Worm (Caenorhabditis elegans) whole organism, L1 larva: ENCODE data around the gene K11H3.2.

ENCODE experiments used
- C34B4.2 ChIP-seq: sonication (generic microtip); optimal IDR thresholded peaks from 2 replicates; lab custom pipeline; 2017; ENCODE audit warnings: mild to moderate bottlenecking, missing genetic modification characterization, missing compliant biosample characterization
- F16B12.6 ChIP-seq: fragments of 150-350 bp; optimal IDR thresholded peaks from 2 replicates; lab custom pipeline; 2014; ENCODE audit warnings: missing biosample characterization, missing genetic modification characterization
- alr-1 ChIP-seq: fragments of 200-800 bp; sonication (Bioruptor generic); optimal IDR thresholded peaks from 2 replicates; lab custom pipeline; 2018; ENCODE audit warnings: borderline replicate concordance, mild to moderate bottlenecking, missing genetic modification characterization, missing compliant biosample characterization
- aly-2 ChIP-seq: fragments of 150-350 bp; optimal IDR thresholded peaks from 2 replicates; lab custom pipeline; 2014; ENCODE audit warnings: missing biosample characterization, missing genetic modification characterization
- ama-1 ChIP-seq: fragments of 150-350 bp; optimal IDR thresholded peaks from 2 replicates; lab custom pipeline; 2014
- blmp-1 ChIP-seq: fragments of 150-350 bp; optimal IDR thresholded peaks from 2 replicates; lab custom pipeline; 2014; ENCODE audit warnings: missing biosample characterization, missing genetic modification characterization
- ceh-63 ChIP-seq: fragments of 200-800 bp; sonication (Bioruptor generic); optimal IDR thresholded peaks from 2 replicates; lab custom pipeline; 2018; ENCODE audit warnings: mild to moderate bottlenecking, missing genetic modification characterization, missing compliant biosample characterization
- ceh-82 ChIP-seq, 3 experiments: fragments of 150-350 bp in 1 of 3; sonication (generic microtip) in 2 of 3; optimal IDR thresholded peaks; 2 replicates each; lab custom pipeline; 2014 to 2017; ENCODE audit warnings: missing biosample characterization in 3 of 3, missing genetic modification characterization in 3 of 3
- ceh-88 ChIP-seq: fragments of 200-800 bp; sonication (Bioruptor generic); IDR thresholded peaks from 2 replicates; pipeline ENCODE4 v1.3.6; 2022; ENCODE audit warnings: missing genetic modification characterization, missing compliant biosample characterization
- ces-1 ChIP-seq: fragments of 150-350 bp; optimal IDR thresholded peaks from 2 replicates; lab custom pipeline; 2014; ENCODE audit warnings: missing biosample characterization, missing genetic modification reagents, missing genetic modification characterization
- dsc-1 ChIP-seq: sonication (generic microtip); optimal IDR thresholded peaks from 2 replicates; lab custom pipeline; 2016; ENCODE audit warnings: mild to moderate bottlenecking, missing genetic modification characterization, missing compliant biosample characterization
- efl-1 ChIP-seq, 4 experiments: fragments of 150-350 bp; optimal IDR thresholded peaks in 3 of 4; peaks in 1 of 4; 1 replicate in 1 of 4; 2 replicates in 3 of 4; lab custom pipeline; 2014; ENCODE audit warnings: missing biosample characterization in 2 of 4, missing genetic modification characterization in 2 of 4, missing genetic modification reagents in 2 of 4
- egl-13 ChIP-seq: sonication (generic microtip); optimal IDR thresholded peaks from 2 replicates; lab custom pipeline; 2016; ENCODE audit warnings: missing genotype, missing genetic modification reagents, missing genetic modification characterization, missing compliant biosample characterization
- elt-3 ChIP-seq, 6 experiments: fragments of 150-350 bp in 1 of 6; sonication (generic microtip); optimal IDR thresholded peaks; 2 replicates each; lab custom pipeline; 2017 to 2018; ENCODE audit warnings: missing biosample characterization in 6 of 6, missing genetic modification characterization in 6 of 6, inconsistent platforms in 1 of 6
- fkh-10 ChIP-seq: sonication (generic microtip); optimal IDR thresholded peaks from 2 replicates; lab custom pipeline; 2017; ENCODE audit warnings: missing biosample characterization, missing genetic modification reagents, missing genetic modification characterization
- fkh-8 ChIP-seq: sonication (generic microtip); optimal IDR thresholded peaks from 2 replicates; lab custom pipeline; 2016; ENCODE audit warnings: mild to moderate bottlenecking, missing genetic modification characterization, missing compliant biosample characterization
- hlh-17 ChIP-seq: fragments of 200-800 bp; sonication (Bioruptor generic); optimal IDR thresholded peaks from 2 replicates; lab custom pipeline; 2018; ENCODE audit warnings: missing genetic modification characterization, mild to moderate bottlenecking, missing compliant biosample characterization, moderate library complexity, borderline replicate concordance
- hlh-4 ChIP-seq: sonication (generic microtip); optimal IDR thresholded peaks from 2 replicates; lab custom pipeline; 2016; ENCODE audit warnings: mild to moderate bottlenecking, missing genetic modification characterization, missing compliant biosample characterization
- irx-1 ChIP-seq: sonication (generic microtip); optimal IDR thresholded peaks from 2 replicates; lab custom pipeline; 2016; ENCODE audit warnings: missing genetic modification characterization, missing compliant biosample characterization
- lin-14 ChIP-seq: fragments of 200-800 bp; sonication (Bioruptor generic); optimal IDR thresholded peaks from 2 replicates; lab custom pipeline; 2018; ENCODE audit warnings: mild to moderate bottlenecking, missing genetic modification characterization, moderate library complexity, missing compliant biosample characterization
- lin-15B ChIP-seq: fragments of 150-350 bp; sonication (generic microtip); optimal IDR thresholded peaks from 3 replicates; lab custom pipeline; 2014; ENCODE audit warnings: missing biosample characterization, missing genetic modification characterization
- lin-35 ChIP-seq, 2 experiments: fragments of 150-350 bp; optimal IDR thresholded peaks; 2 replicates each; lab custom pipeline; 2014; ENCODE audit warnings: missing biosample characterization in 2 of 2, missing genetic modification characterization in 2 of 2, missing genetic modification reagents in 2 of 2
- lir-3 ChIP-seq: sonication (generic microtip); optimal IDR thresholded peaks from 2 replicates; lab custom pipeline; 2016; ENCODE audit warnings: mild to moderate bottlenecking, missing genetic modification characterization, moderate library complexity, missing compliant biosample characterization; ENCODE audit not compliant: poor library complexity
- lsy-2 ChIP-seq, 2 experiments: fragments of 150-350 bp; optimal IDR thresholded peaks; 2 replicates each; lab custom pipeline; 2014; ENCODE audit warnings: missing biosample characterization in 2 of 2, missing genetic modification characterization in 2 of 2
- mab-9 ChIP-seq: fragments of 200-800 bp; sonication (Bioruptor generic); IDR thresholded peaks from 2 replicates; pipeline ENCODE4 v1.3.6; 2022; ENCODE audit warnings: missing genetic modification reagents, missing genetic modification characterization, missing compliant biosample characterization
- mep-1 ChIP-seq: fragments of 150-350 bp; optimal IDR thresholded peaks from 2 replicates; lab custom pipeline; 2014; ENCODE audit warnings: missing biosample characterization, missing genetic modification characterization
- nhr-11 ChIP-seq: fragments of 150-350 bp; optimal IDR thresholded peaks from 2 replicates; lab custom pipeline; 2014; ENCODE audit warnings: missing biosample characterization, missing genetic modification characterization
- nhr-237 ChIP-seq: fragments of 150-350 bp; optimal IDR thresholded peaks from 2 replicates; lab custom pipeline; 2014; ENCODE audit warnings: missing biosample characterization, missing genetic modification characterization
- nhr-28 ChIP-seq: fragments of 150-350 bp; optimal IDR thresholded peaks from 2 replicates; lab custom pipeline; 2014; ENCODE audit warnings: missing biosample characterization, missing genetic modification characterization
- nhr-84 ChIP-seq: sonication (generic microtip); optimal IDR thresholded peaks from 2 replicates; lab custom pipeline; 2017; ENCODE audit warnings: missing biosample characterization, missing genetic modification characterization
- nhr-85 ChIP-seq: sonication (generic microtip); peaks from one replicate; lab custom pipeline; 2016; ENCODE audit warnings: missing genetic modification characterization, inconsistent platforms, missing compliant biosample characterization
- nhr-90 ChIP-seq: sonication (generic microtip); optimal IDR thresholded peaks from 2 replicates; lab custom pipeline; 2016; ENCODE audit warnings: mild to moderate bottlenecking, missing genetic modification characterization, missing compliant biosample characterization; ENCODE audit not compliant: poor library complexity
- pag-3 ChIP-seq: sonication (generic microtip); optimal IDR thresholded peaks from 2 replicates; lab custom pipeline; 2017; ENCODE audit warnings: missing genetic modification characterization, mild to moderate bottlenecking, missing compliant biosample characterization, antibody characterized with exemption, borderline replicate concordance; ENCODE audit not compliant: insufficient read depth
- rnt-1 ChIP-seq: sonication (generic microtip); optimal IDR thresholded peaks from 2 replicates; lab custom pipeline; 2016; ENCODE audit warnings: mild to moderate bottlenecking, missing genetic modification characterization, moderate library complexity, missing compliant biosample characterization
- snpc-4 ChIP-seq: fragments of 150-350 bp; optimal IDR thresholded peaks from 2 replicates; lab custom pipeline; 2014; ENCODE audit warnings: missing biosample characterization, missing genetic modification characterization
- snu-23 ChIP-seq: sonication (generic microtip); optimal IDR thresholded peaks from 2 replicates; lab custom pipeline; 2016; ENCODE audit warnings: missing genetic modification characterization, missing compliant biosample characterization
- sup-37 ChIP-seq: fragments of 200-800 bp; sonication (Bioruptor generic); optimal IDR thresholded peaks from 2 replicates; lab custom pipeline; 2018; ENCODE audit warnings: mild to moderate bottlenecking, missing genetic modification characterization, missing compliant biosample characterization
- swsn-7 ChIP-seq: sonication (generic microtip); optimal IDR thresholded peaks from 2 replicates; lab custom pipeline; 2016; ENCODE audit warnings: missing genetic modification characterization, missing compliant biosample characterization
- unc-130 ChIP-seq: fragments of 150-350 bp; optimal IDR thresholded peaks from 2 replicates; lab custom pipeline; 2017; ENCODE audit warnings: missing biosample characterization, missing genetic modification characterization, inconsistent platforms
- unc-30 ChIP-seq: sonication (generic microtip); optimal IDR thresholded peaks from 2 replicates; lab custom pipeline; 2017; ENCODE audit warnings: missing biosample characterization, missing genetic modification characterization
- unc-62 ChIP-seq: fragments of 150-350 bp; optimal IDR thresholded peaks from 2 replicates; lab custom pipeline; 2014; ENCODE audit warnings: missing biosample characterization, missing genetic modification reagents, missing genetic modification characterization
- unc-98 ChIP-seq: fragments of 200-800 bp; sonication (Bioruptor generic); IDR thresholded peaks from 2 replicates; pipeline ENCODE4 v1.3.6; 2022; ENCODE audit warnings: missing genetic modification characterization, missing compliant biosample characterization
- xbp-1 ChIP-seq: sonication (generic microtip); optimal IDR thresholded peaks from 2 replicates; lab custom pipeline; 2016; ENCODE audit warnings: missing genetic modification characterization, missing compliant biosample characterization
- zag-1 ChIP-seq: fragments of 150-350 bp; optimal IDR thresholded peaks from 2 replicates; lab custom pipeline; 2014; ENCODE audit warnings: missing biosample characterization, missing genetic modification characterization

Gene K11H3.2

ce11 chrIII:9861470-9862342 lies 15.5 kb downstream of the K11H3.2 start (continued):
- TF ChIP-seq efl-1 (optimal IDR thresholded peaks at IDR 0.05; lab: Kevin White, UChicago): peak; percentile 47 to 53
- peak; percentile 22 to 85 for TF ChIP-seq efl-1 (GFP tag; optimal IDR thresholded peaks at IDR 0.05 in 1 of 2; lab: Kevin White, UChicago)
- TF ChIP-seq ces-1 (GFP tag; lab: Kevin White, UChicago): no peak
- TF ChIP-seq snpc-4 (tag; lab: Kevin White, UChicago): no peak
- peak; percentile 74 for TF ChIP-seq dsc-1 (tag; lab: Kevin White, UChicago)
- peak; percentile 63 for TF ChIP-seq mep-1 (tag; lab: Kevin White, UChicago)

- TF ChIP-seq lsy-2 (tag; optimal IDR thresholded peaks at IDR 0.05; lab: Kevin White, UChicago) (peak in 1 of 2 experiments; percentile 85), egl-13 (tag; lab: Kevin White, UChicago) (no peak), nhr-11 (tag; lab: Kevin White, UChicago) (no peak), nhr-237 (no peak), fkh-10 (GFP tag; lab: Kevin White, UChicago) (no peak)
These were observed 16.3 kb downstream of the K11H3.2 start for ce11 chrIII:9862469-9862868.

DNA sequence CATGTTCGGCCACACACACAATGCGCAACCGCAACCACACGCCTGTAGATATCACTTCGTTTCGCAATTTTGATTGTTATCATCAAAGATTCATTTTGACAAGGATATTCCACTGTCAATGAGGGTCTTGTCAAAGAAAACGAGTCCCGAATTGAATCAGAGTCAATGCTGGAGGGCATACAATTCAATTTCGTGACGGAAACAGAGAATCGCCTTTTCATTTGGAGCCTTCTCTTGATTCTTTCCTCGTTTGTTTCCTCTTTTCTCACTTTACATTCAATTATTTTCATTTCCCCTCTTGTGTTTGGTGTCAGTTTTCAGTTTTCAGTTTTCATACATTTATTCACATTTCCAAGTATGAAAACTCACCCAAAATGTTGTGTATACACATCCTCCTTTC lies 21.2 kb downstream of the K11H3.2 start:
- no peak for TF ChIP-seq lir-3
- no peak for TF ChIP-seq sup-37
- peak; percentile 80 for TF ChIP-seq fkh-10 (GFP tag; lab: Kevin White, UChicago)
- peak; percentile 48 for TF ChIP-seq nhr-85 (tag; lab: Kevin White, UChicago)
- peak; percentile 16 for TF ChIP-seq ces-1 (GFP tag; lab: Kevin White, UChicago)
- TF ChIP-seq aly-2 (tag; lab: Kevin White, UChicago): no peak
- TF ChIP-seq elt-3 (tag; optimal IDR thresholded peaks at IDR 0.05; lab: Kevin White, UChicago): no peak
- no peak for TF ChIP-seq swsn-7
- TF ChIP-seq alr-1 (tag; lab: Kevin White, UChicago): no peak
- TF ChIP-seq nhr-11 (tag; lab: Kevin White, UChicago): no peak
- TF ChIP-seq ceh-88 (GFP tag; lab: Robert Waterston, UW): no peak
- no peak for TF ChIP-seq lin-15B (tag; lab: Kevin White, UChicago)
- no peak for TF ChIP-seq ceh-82 (tag; optimal IDR thresholded peaks at IDR 0.05; lab: Kevin White, UChicago)
- no peak for TF ChIP-seq nhr-84 (tag; lab: Kevin White, UChicago)
- peak; percentile 19 for TF ChIP-seq blmp-1 (tag; lab: Kevin White, UChicago)
- TF ChIP-seq lin-14: peak; percentile 33

DNA sequence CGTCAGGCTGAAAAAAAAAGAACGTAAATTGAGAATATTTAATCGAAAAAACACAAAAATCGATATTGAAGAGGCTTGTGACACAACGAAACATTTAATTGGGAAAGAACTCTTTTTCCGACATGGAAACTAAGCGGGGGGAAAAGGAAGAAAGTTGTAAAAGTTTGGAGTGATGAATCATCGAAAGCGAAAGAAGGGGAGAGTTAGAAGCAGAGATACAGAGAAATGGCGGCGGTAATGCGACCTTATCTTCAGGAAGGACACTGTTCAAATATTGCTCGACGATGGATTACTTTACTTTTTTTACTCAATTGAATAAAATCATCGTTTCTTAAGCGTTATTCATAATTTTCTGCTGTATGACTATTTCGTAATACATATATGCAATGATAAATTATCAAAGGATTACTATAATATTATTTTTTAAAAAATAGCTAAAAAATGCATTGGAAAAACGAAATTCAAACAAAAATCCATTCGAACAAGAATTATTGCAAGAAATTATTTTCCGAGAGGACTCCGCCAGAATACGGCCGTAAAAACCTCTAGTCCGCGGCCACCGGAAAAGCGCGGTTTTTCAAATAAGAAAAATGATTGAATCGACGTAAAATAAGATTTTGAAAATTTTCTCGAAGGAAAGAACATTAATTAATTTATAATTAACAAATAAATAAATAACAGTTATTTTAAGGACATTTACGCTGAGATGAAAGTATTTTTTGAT lies 21.7 kb downstream of the K11H3.2 start, which contains the start of gene dhhc-4:
dhhc-4 (minus strand) TSS at position 13 of the 724 bp plus-strand sequence.
- TF ChIP-seq unc-62 (GFP tag; lab: Kevin White, UChicago) (no peak), mab-9 (GFP tag; lab: Robert Waterston, UW) (peak; percentile 87), F16B12.6 (tag; lab: Kevin White, UChicago) (peak; percentile 0), lsy-2 (tag; optimal IDR thresholded peaks at IDR 0.05; lab: Kevin White, UChicago) (peak; percentile 74 to 87), unc-98 (GFP tag; lab: Robert Waterston, UW) (peak; percentile 88), ceh-63 (GFP tag; lab: Kevin White, UChicago) (no peak), nhr-28 (tag; lab: Kevin White, UChicago) (no peak), nhr-90 (tag; lab: Kevin White, UChicago) (peak; percentile 96), fkh-8 (peak; percentile 85), zag-1 (tag; lab: Kevin White, UChicago) (no peak), ama-1 (lab: Kevin White, UChicago) (no peak), rnt-1 (tag; lab: Kevin White, UChicago) (peak; percentile 99), xbp-1 (peak; percentile 90), swsn-7 (peak; percentile 89), lin-35 (GFP tag; optimal IDR thresholded peaks at IDR 0.05; lab: Kevin White, UChicago) (peak; percentile 92 to 93), unc-30 (tag; lab: Kevin White, UChicago) (no peak), pag-3 (no peak), hlh-17 (peak; percentile 78), C34B4.2 (tag; lab: Kevin White, UChicago) (no peak), hlh-4 (tag; lab: Kevin White, UChicago) (peak; percentile 85), snu-23 (peak; percentile 77), unc-130 (tag; lab: Kevin White, UChicago) (peak; percentile 28), nhr-85 (tag; lab: Kevin White, UChicago) (peak; percentile 92), irx-1 (peak; percentile 95)
